Fruit fly (Drosophila melanogaster) whole organism, embryonic: ENCODE data around the gene CG1889.
A peak's percentile ranks its signal among the peaks of the same experiment; 100 is the strongest.

Source experiments
- Antp ChIP-seq: fragments of 200-800 bp; sonication (Bioruptor generic); optimal IDR thresholded peaks from 3 replicates; lab custom pipeline; 2016; ENCODE audit warnings: missing biosample characterization, missing genetic modification characterization
- BEAF-32 ChIP-seq: fragments of 200-800 bp; sonication (Bioruptor generic); optimal IDR thresholded peaks from 3 replicates; lab custom pipeline; 2017; ENCODE audit warnings: missing biosample characterization, missing genetic modification characterization, mild to moderate bottlenecking, moderate library complexity, missing genetic modification reagents
- CG10147 ChIP-seq: fragments of 200-800 bp; sonication (Bioruptor generic); optimal IDR thresholded peaks from 2 replicates; lab custom pipeline; 2019; ENCODE audit warnings: missing biosample characterization, mild to moderate bottlenecking, missing genetic modification characterization, moderate library complexity
- CG10274 ChIP-seq: fragments of 200-800 bp; sonication (Bioruptor generic); optimal IDR thresholded peaks from 3 replicates; lab custom pipeline; 2017; ENCODE audit warnings: missing biosample characterization, mild to moderate bottlenecking, missing genetic modification characterization
- CG10543 ChIP-seq: fragments of 200-800 bp; sonication (Bioruptor generic); optimal IDR thresholded peaks from 3 replicates; lab custom pipeline; 2017; ENCODE audit warnings: missing biosample characterization, mild to moderate bottlenecking, missing genetic modification characterization, moderate library complexity
- CG10959 ChIP-seq: fragments of 200-800 bp; sonication (Bioruptor generic); IDR thresholded peaks from 2 replicates; pipeline ENCODE4 v1.3.6; 2022; ENCODE audit warnings: missing biosample characterization, missing genetic modification characterization
- CG11247 ChIP-seq: fragments of 200-800 bp; sonication (Bioruptor generic); IDR thresholded peaks from 2 replicates; pipeline ENCODE4 v1.3.6; 2022; ENCODE audit warnings: missing biosample characterization, missing genetic modification characterization
- CG12104 ChIP-seq: fragments of 200-800 bp; sonication (Bioruptor generic); optimal IDR thresholded peaks from 3 replicates; lab custom pipeline; 2016; ENCODE audit warnings: missing biosample characterization, missing genetic modification characterization
- CG12219 ChIP-seq: fragments of 200-800 bp; sonication (Bioruptor generic); optimal IDR thresholded peaks from 3 replicates; lab custom pipeline; 2018; ENCODE audit warnings: missing biosample characterization, mild to moderate bottlenecking, missing genetic modification characterization
- CG13775 ChIP-seq: fragments of 200-800 bp; sonication (Bioruptor generic); optimal IDR thresholded peaks from 3 replicates; lab custom pipeline; 2017; ENCODE audit warnings: missing biosample characterization, mild to moderate bottlenecking, missing genetic modification characterization
- CG13894 ChIP-seq: fragments of 200-800 bp; sonication (Bioruptor generic); optimal IDR thresholded peaks from 3 replicates; lab custom pipeline; 2018; ENCODE audit warnings: missing biosample characterization, mild to moderate bottlenecking, missing genetic modification characterization, moderate library complexity
- CG14710 ChIP-seq: fragments of 200-800 bp; sonication (Bioruptor generic); optimal IDR thresholded peaks from 3 replicates; lab custom pipeline; 2019; ENCODE audit warnings: missing biosample characterization, mild to moderate bottlenecking, missing genetic modification characterization, moderate library complexity
- CG15514 ChIP-seq: fragments of 200-800 bp; sonication (Bioruptor generic); optimal IDR thresholded peaks from 3 replicates; lab custom pipeline; 2017; ENCODE audit warnings: missing biosample characterization, missing genetic modification characterization, mild to moderate bottlenecking, moderate library complexity, missing genetic modification reagents
- CG1792 ChIP-seq: fragments of 200-800 bp; sonication (Bioruptor generic); optimal IDR thresholded peaks from 2 replicates; lab custom pipeline; 2016; ENCODE audit warnings: missing biosample characterization, missing genetic modification characterization
- CG2116 ChIP-seq: fragments of 200-800 bp; sonication (Bioruptor generic); optimal IDR thresholded peaks from 3 replicates; lab custom pipeline; 2018; ENCODE audit warnings: missing biosample characterization, mild to moderate bottlenecking, missing genetic modification characterization
- CG2199 ChIP-seq: fragments of 200-800 bp; sonication (Bioruptor generic); IDR thresholded peaks from 3 replicates; pipeline ENCODE4 v1.3.6; 2022; ENCODE audit warnings: missing biosample characterization, missing genetic modification characterization
- CG4360 ChIP-seq: fragments of 200-800 bp; sonication (Bioruptor generic); IDR thresholded peaks from 2 replicates; pipeline ENCODE4 v1.3.6; 2022; ENCODE audit warnings: missing biosample characterization, missing genetic modification characterization
- CG43689 ChIP-seq: fragments of 200-800 bp; sonication (Bioruptor generic); IDR thresholded peaks from 2 replicates; pipeline ENCODE4 v1.3.6; 2022; ENCODE audit warnings: missing biosample characterization, missing genetic modification characterization
- CG6683 ChIP-seq: fragments of 200-800 bp; sonication (Bioruptor generic); optimal IDR thresholded peaks from 2 replicates; lab custom pipeline; 2017; ENCODE audit warnings: missing biosample characterization, mild to moderate bottlenecking, missing genetic modification characterization, missing genetic modification reagents
- CG9797 ChIP-seq: fragments of 200-800 bp; sonication (Bioruptor generic); optimal IDR thresholded peaks from 3 replicates; lab custom pipeline; 2018; ENCODE audit warnings: missing biosample characterization, mild to moderate bottlenecking, missing genetic modification characterization
- CTCF ChIP-seq: fragments of 200-800 bp; sonication (Bioruptor generic); optimal IDR thresholded peaks from 2 replicates; lab custom pipeline; 2017; ENCODE audit warnings: missing biosample characterization, mild to moderate bottlenecking, missing genetic modification characterization, moderate library complexity
- Camta ChIP-seq: fragments of 200-800 bp; sonication (Bioruptor generic); optimal IDR thresholded peaks from 2 replicates; lab custom pipeline; 2016; ENCODE audit warnings: missing biosample characterization, missing genetic modification characterization
- Dbx ChIP-seq: fragments of 200-800 bp; sonication (Bioruptor generic); IDR thresholded peaks from 3 replicates; pipeline ENCODE4 v1.3.6; 2022; ENCODE audit warnings: missing biosample characterization, missing genetic modification characterization
- Dp ChIP-seq: fragments of 200-800 bp; sonication (Bioruptor generic); optimal IDR thresholded peaks from 2 replicates; lab custom pipeline; 2018; ENCODE audit warnings: missing biosample characterization, mild to moderate bottlenecking, missing genetic modification characterization, moderate library complexity
- Fer2 ChIP-seq: fragments of 200-800 bp; sonication (Bioruptor generic); optimal IDR thresholded peaks from 2 replicates; lab custom pipeline; 2018; ENCODE audit warnings: missing biosample characterization, mild to moderate bottlenecking, missing genetic modification characterization, moderate library complexity
- HLH4C ChIP-seq: fragments of 200-800 bp; sonication (Bioruptor generic); IDR thresholded peaks from 3 replicates; pipeline ENCODE4 v1.3.6; 2022; ENCODE audit warnings: missing biosample characterization, missing genetic modification characterization; ENCODE audit not compliant: partially characterized antibody
- HmgD ChIP-seq: fragments of 200-800 bp; sonication (Bioruptor generic); optimal IDR thresholded peaks from 3 replicates; lab custom pipeline; 2016; ENCODE audit warnings: missing biosample characterization, missing genetic modification characterization
- Hr51 ChIP-seq, 2 experiments: fragments of 200-800 bp; sonication (Bioruptor generic); optimal IDR thresholded peaks; 2 replicates in 1 of 2; 3 replicates in 1 of 2; lab custom pipeline; 2016 to 2018; ENCODE audit warnings: missing biosample characterization in 2 of 2, missing genetic modification characterization in 2 of 2, mild to moderate bottlenecking in 1 of 2, moderate library complexity in 1 of 2
- Lpt ChIP-seq: fragments of >200 bp; optimal IDR thresholded peaks from 2 replicates; lab custom pipeline; 2018; ENCODE audit warnings: missing biosample characterization, missing genetic modification characterization
- Meics ChIP-seq: fragments of 200-800 bp; sonication (Bioruptor generic); optimal IDR thresholded peaks from 2 replicates; lab custom pipeline; 2017; ENCODE audit warnings: missing biosample characterization, mild to moderate bottlenecking, missing genetic modification characterization
- az2 ChIP-seq: fragments of 200-800 bp; sonication (Bioruptor generic); optimal IDR thresholded peaks from 3 replicates; lab custom pipeline; 2016; ENCODE audit warnings: missing biosample characterization, missing genetic modification characterization
- bab2 ChIP-seq: fragments of 200-800 bp; sonication (Bioruptor generic); optimal IDR thresholded peaks from 2 replicates; lab custom pipeline; 2016; ENCODE audit warnings: missing biosample characterization, missing genetic modification characterization
- br ChIP-seq: fragments of >200 bp; optimal IDR thresholded peaks from 2 replicates; lab custom pipeline; 2017
- cg ChIP-seq: fragments of 200-800 bp; sonication (Bioruptor generic); optimal IDR thresholded peaks from 3 replicates; lab custom pipeline; 2019; ENCODE audit warnings: missing biosample characterization, mild to moderate bottlenecking, missing genetic modification characterization, moderate library complexity
- crol ChIP-seq: fragments of 200-800 bp; sonication (Bioruptor generic); IDR thresholded peaks from 2 replicates; pipeline ENCODE4 v1.3.6; 2022; ENCODE audit warnings: missing biosample characterization, missing genetic modification characterization
- exex ChIP-seq: fragments of 200-800 bp; sonication (Bioruptor generic); optimal IDR thresholded peaks from 4 replicates; lab custom pipeline; 2018; ENCODE audit warnings: missing biosample characterization, mild to moderate bottlenecking, missing genetic modification characterization, moderate library complexity
- ftz-f1 ChIP-seq: fragments of 200-800 bp; sonication (Bioruptor generic); optimal IDR thresholded peaks from 2 replicates; lab custom pipeline; 2016; ENCODE audit warnings: missing biosample characterization, missing genetic modification characterization
- fu2 ChIP-seq: fragments of 200-800 bp; sonication (Bioruptor generic); optimal IDR thresholded peaks from 2 replicates; lab custom pipeline; 2016; ENCODE audit warnings: missing biosample characterization, missing genetic modification characterization
- gfzf ChIP-seq: fragments of 200-800 bp; sonication (Bioruptor generic); optimal IDR thresholded peaks from 2 replicates; lab custom pipeline; 2016; ENCODE audit warnings: missing biosample characterization, mild to moderate bottlenecking, missing genetic modification characterization, moderate library complexity
- kni ChIP-seq: fragments of 200-800 bp; sonication (Bioruptor generic); optimal IDR thresholded peaks from 3 replicates; lab custom pipeline; 2017; ENCODE audit warnings: mild to moderate bottlenecking, missing biosample characterization, missing genetic modification reagents, missing genetic modification characterization
- lola ChIP-seq, 3 experiments: fragments of >200 bp in 2 of 3; fragments of 200-800 bp in 1 of 3; sonication (Bioruptor generic) in 1 of 3; optimal IDR thresholded peaks; 2 replicates each; lab custom pipeline; 2017 to 2019; ENCODE audit warnings: missing biosample characterization in 3 of 3, missing genetic modification characterization in 3 of 3, mild to moderate bottlenecking in 1 of 3, moderate library complexity in 1 of 3
- nmo ChIP-seq: fragments of 200-800 bp; sonication (Bioruptor generic); optimal IDR thresholded peaks from 2 replicates; lab custom pipeline; 2018; ENCODE audit warnings: missing biosample characterization, mild to moderate bottlenecking, missing genetic modification characterization, moderate library complexity
- peb ChIP-seq: fragments of 200-800 bp; sonication (Bioruptor generic); IDR thresholded peaks from 2 replicates; pipeline ENCODE4 v1.3.6; 2022; ENCODE audit warnings: missing biosample characterization, missing genetic modification characterization
- repo ChIP-seq: fragments of 200-800 bp; sonication (Bioruptor generic); optimal IDR thresholded peaks from 2 replicates; lab custom pipeline; 2016; ENCODE audit warnings: missing biosample characterization, missing genetic modification characterization
- sd ChIP-seq: fragments of 200-800 bp; sonication (Bioruptor generic); optimal IDR thresholded peaks from 3 replicates; lab custom pipeline; 2018; ENCODE audit warnings: missing biosample characterization, mild to moderate bottlenecking, missing genetic modification characterization, moderate library complexity
- sisA ChIP-seq: fragments of 200-800 bp; sonication (Bioruptor generic); IDR thresholded peaks from 2 replicates; pipeline ENCODE4 v1.3.6; 2022; ENCODE audit warnings: missing biosample characterization, missing genetic modification characterization
- slbo ChIP-seq: fragments of 200-800 bp; sonication (Bioruptor generic); IDR thresholded peaks from 2 replicates; pipeline ENCODE4 v1.3.6; 2022; ENCODE audit warnings: missing biosample characterization, missing genetic modification characterization
- slou ChIP-seq: fragments of 200-800 bp; sonication (Bioruptor generic); optimal IDR thresholded peaks from 3 replicates; lab custom pipeline; 2016; ENCODE audit warnings: missing biosample characterization, missing genetic modification characterization
- sqz ChIP-seq: fragments of 200-800 bp; sonication (Bioruptor generic); optimal IDR thresholded peaks from 3 replicates; lab custom pipeline; 2018; ENCODE audit warnings: missing biosample characterization, mild to moderate bottlenecking, missing genetic modification characterization
- stc ChIP-seq: fragments of 200-800 bp; sonication (Bioruptor generic); IDR thresholded peaks from 2 replicates; pipeline ENCODE4 v1.3.6; 2022; ENCODE audit warnings: missing biosample characterization, missing genetic modification characterization

CG1889 gene

dm6 chrX:10009794-10010614, 45.0 kb downstream of the CG1889 start, which contains the start of gene Dna2 (continued):
- TF ChIP-seq bab2 (no peak), CG4360 (no peak), BEAF-32 (peak; percentile 15), CTCF (peak; percentile 95), repo (GFP tag; lab: Kevin White, UChicago) (no peak), slou (no peak), sd (no peak), ftz-f1 (GFP tag; lab: Kevin White, UChicago) (no peak), sqz (GFP tag; lab: Kevin White, UChicago) (no peak), lola (GFP tag; optimal IDR thresholded peaks at IDR 0.05; lab: Kevin White, UChicago) (no peak), cg (GFP tag; lab: Kevin White, UChicago) (no peak), CG13894 (tag; lab: Kevin White, UChicago) (no peak), kni (GFP tag; lab: Kevin White, UChicago) (no peak), Dbx (GFP tag; lab: Robert Waterston, UW) (0 out of 3 replicates have a peak, but pooled peaks have one; percentile 33), fu2 (GFP tag; lab: Kevin White, UChicago) (no peak), CG12219 (GFP tag; lab: Kevin White, UChicago) (no peak), Meics (GFP tag; lab: Kevin White, UChicago) (no peak), nmo (peak; percentile 57), gfzf (GFP tag; lab: Kevin White, UChicago) (peak; percentile 62), CG13775 (GFP tag; lab: Kevin White, UChicago) (no peak), CG2199 (GFP tag; lab: Robert Waterston, UW) (no peak), Lpt (GFP tag; lab: Kevin White, UChicago) (no peak), az2 (peak; percentile 12), CG12104 (GFP tag; lab: Kevin White, UChicago) (no peak), Dp (GFP tag; lab: Kevin White, UChicago) (peak; percentile 76), CG11247 (GFP tag; lab: Robert Waterston, UW) (0 out of 2 replicates have a peak, but pooled peaks have one; percentile 5), CG43689 (no peak), CG6683 (GFP tag; lab: Kevin White, UChicago) (no peak), Hr51 (GFP tag; optimal IDR thresholded peaks at IDR 0.05; lab: Kevin White, UChicago) (no peak), slbo (GFP tag; lab: Robert Waterston, UW) (peak; percentile 65), exex (tag; lab: Kevin White, UChicago) (no peak), br (no peak), CG10147 (GFP tag; lab: Kevin White, UChicago) (no peak), HLH4C (no peak), CG14710 (tag; lab: Kevin White, UChicago) (peak; percentile 27), CG2116 (GFP tag; lab: Kevin White, UChicago) (peak; percentile 41), stc (GFP tag; lab: Robert Waterston, UW) (no peak), CG10959 (GFP tag; lab: Robert Waterston, UW) (peak; percentile 8; the same call in 1 of the 2 replicates), Fer2 (no peak), crol (GFP tag; lab: Robert Waterston, UW) (no peak), Camta (GFP tag; lab: Kevin White, UChicago) (no peak), CG1792 (GFP tag; lab: Kevin White, UChicago) (no peak), peb (no peak), sisA (GFP tag; lab: Robert Waterston, UW) (peak; percentile 48), CG15514 (GFP tag; lab: Kevin White, UChicago) (peak; percentile 9), CG10543 (GFP tag; lab: Kevin White, UChicago) (no peak), CG10274 (no peak), HmgD (no peak), CG9797 (GFP tag; lab: Kevin White, UChicago) (peak; percentile 4), Antp (GFP tag; lab: Kevin White, UChicago) (no peak)
